Worm (Caenorhabditis elegans) whole organism, L4 larva: ENCODE data around the gene twk-3.

Source experiments
- D1046.2 ChIP-seq: fragments of 200-800 bp; sonication (Bioruptor generic); IDR thresholded peaks from 2 replicates; pipeline ENCODE4 v1.3.6; 2022; ENCODE audit warnings: missing genetic modification characterization, missing compliant biosample characterization
- F10B5.3 ChIP-seq: sonication (generic microtip); optimal IDR thresholded peaks from 2 replicates; lab custom pipeline; 2016; ENCODE audit warnings: mild to moderate bottlenecking, missing genetic modification characterization, missing compliant biosample characterization
- F37D6.2 ChIP-seq: sonication (generic microtip); optimal IDR thresholded peaks from 2 replicates; lab custom pipeline; 2016; ENCODE audit warnings: mild to moderate bottlenecking, missing genetic modification characterization, missing compliant biosample characterization
- F44E2.7 ChIP-seq: fragments of 200-800 bp; sonication (Bioruptor generic); IDR thresholded peaks from 2 replicates; pipeline ENCODE4 v2.1.2; 2022; ENCODE audit warnings: missing genetic modification characterization, missing compliant biosample characterization
- F49E8.2 ChIP-seq: sonication (generic microtip); optimal IDR thresholded peaks from 2 replicates; lab custom pipeline; 2016; ENCODE audit warnings: missing compliant biosample characterization, mild to moderate bottlenecking, missing genetic modification characterization, borderline replicate concordance
- R02D3.7 ChIP-seq: fragments of 150-350 bp; sonication (generic microtip); optimal IDR thresholded peaks from 3 replicates; lab custom pipeline; 2014; ENCODE audit warnings: missing biosample characterization, missing genetic modification characterization
- T20F7.1 ChIP-seq: fragments of 200-800 bp; sonication (Bioruptor generic); optimal IDR thresholded peaks from 2 replicates; lab custom pipeline; 2018; ENCODE audit warnings: mild to moderate bottlenecking, missing genetic modification characterization, missing compliant biosample characterization
- ZK546.5 ChIP-seq, 2 experiments: sonication (generic microtip); optimal IDR thresholded peaks; 2 replicates each; lab custom pipeline; 2017; ENCODE audit warnings: missing biosample characterization in 2 of 2, missing genetic modification characterization in 2 of 2
- aha-1 ChIP-seq: fragments of 150-350 bp; peaks from one replicate; lab custom pipeline; 2014; ENCODE audit warnings: missing biosample characterization, missing genetic modification characterization
- arid-1 ChIP-seq: fragments of 200-800 bp; sonication (Bioruptor generic); conservative IDR thresholded peaks from 2 replicates; pipeline ENCODE4 v1.3.6; 2022; ENCODE audit warnings: missing genetic modification reagents, missing genetic modification characterization, missing compliant biosample characterization
- attf-4 ChIP-seq: sonication (generic microtip); optimal IDR thresholded peaks from 3 replicates; lab custom pipeline; 2017; ENCODE audit warnings: missing biosample characterization, missing genetic modification characterization
- ceh-20 ChIP-seq: fragments of 200-800 bp; sonication (Bioruptor generic); IDR thresholded peaks from 2 replicates; pipeline ENCODE4 v1.3.6; 2022; ENCODE audit warnings: missing genetic modification reagents, missing genetic modification characterization, missing compliant biosample characterization
- ceh-44 ChIP-seq: fragments of 200-800 bp; sonication (Bioruptor generic); IDR thresholded peaks from 2 replicates; pipeline ENCODE4 v1.3.6; 2022; ENCODE audit warnings: missing genetic modification reagents, missing genetic modification characterization, missing compliant biosample characterization
- ctbp-1 ChIP-seq: fragments of 200-800 bp; sonication (Bioruptor generic); IDR thresholded peaks from 2 replicates; pipeline ENCODE4 v1.3.6; 2022; ENCODE audit warnings: missing genetic modification reagents, missing genetic modification characterization, missing compliant biosample characterization
- daf-12 ChIP-seq: fragments of 150-350 bp; optimal IDR thresholded peaks from 2 replicates; lab custom pipeline; 2014; ENCODE audit warnings: missing biosample characterization, missing genetic modification reagents, missing genetic modification characterization
- daf-16 ChIP-seq, 3 experiments: sonication (generic microtip); optimal IDR thresholded peaks; 2 replicates each; lab custom pipeline; 2016 to 2017; ENCODE audit warnings: missing genetic modification characterization in 3 of 3, missing genetic modification reagents in 3 of 3, mild to moderate bottlenecking in 2 of 3, missing compliant biosample characterization in 2 of 3, missing biosample characterization in 1 of 3, moderate library complexity in 1 of 3
- daf-19 ChIP-seq: fragments of 200-800 bp; sonication (Bioruptor generic); conservative IDR thresholded peaks from 2 replicates; pipeline ENCODE4 v1.3.6; 2022; ENCODE audit warnings: missing genetic modification characterization, missing compliant biosample characterization
- daf-8 ChIP-seq: fragments of 200-800 bp; sonication (Bioruptor generic); IDR thresholded peaks from 2 replicates; pipeline ENCODE4 v1.3.6; 2022; ENCODE audit warnings: missing genetic modification characterization, missing compliant biosample characterization
- dpl-1 ChIP-seq: fragments of 150-350 bp; optimal IDR thresholded peaks from 2 replicates; lab custom pipeline; 2014; ENCODE audit warnings: missing biosample characterization, missing genetic modification reagents, missing genetic modification characterization
- egl-43 ChIP-seq: fragments of 200-800 bp; sonication (Bioruptor generic); IDR thresholded peaks from 2 replicates; pipeline ENCODE4 v1.3.6; 2022; ENCODE audit warnings: missing genetic modification reagents, missing genetic modification characterization, missing compliant biosample characterization
- fkh-10 ChIP-seq: fragments of 150-350 bp; optimal IDR thresholded peaks from 2 replicates; lab custom pipeline; 2014; ENCODE audit warnings: missing biosample characterization, missing genetic modification reagents, missing genetic modification characterization
- fos-1 ChIP-seq: fragments of 150-350 bp; optimal IDR thresholded peaks from 2 replicates; lab custom pipeline; 2014; ENCODE audit warnings: missing biosample characterization, missing genetic modification characterization
- gei-8 ChIP-seq: fragments of 200-800 bp; sonication (Bioruptor generic); optimal IDR thresholded peaks from 2 replicates; lab custom pipeline; 2018; ENCODE audit warnings: mild to moderate bottlenecking, missing genetic modification characterization, missing compliant biosample characterization
- hlh-11 ChIP-seq: fragments of 200-800 bp; sonication (Bioruptor generic); optimal IDR thresholded peaks from 2 replicates; lab custom pipeline; 2018; ENCODE audit warnings: mild to moderate bottlenecking, missing genetic modification characterization, missing compliant biosample characterization
- hlh-30 ChIP-seq: sonication (generic microtip); optimal IDR thresholded peaks from 2 replicates; lab custom pipeline; 2017; ENCODE audit warnings: antibody characterized with exemption, mild to moderate bottlenecking, missing genetic modification characterization, missing compliant biosample characterization; ENCODE audit not compliant: insufficient read depth
- hmg-1.1 ChIP-seq: fragments of 200-800 bp; sonication (Bioruptor generic); IDR thresholded peaks from 2 replicates; pipeline ENCODE4 v1.3.6; 2022; ENCODE audit warnings: missing genetic modification reagents, missing genetic modification characterization, missing compliant biosample characterization
- lin-13 ChIP-seq: fragments of 150-350 bp; optimal IDR thresholded peaks from 2 replicates; lab custom pipeline; 2014; ENCODE audit warnings: missing biosample characterization, missing genetic modification reagents, missing genetic modification characterization
- lin-15B ChIP-seq: fragments of 150-350 bp; sonication (generic microtip); optimal IDR thresholded peaks from 3 replicates; lab custom pipeline; 2014; ENCODE audit warnings: missing biosample characterization, missing genetic modification characterization
- lin-29 ChIP-seq: fragments of 200-800 bp; sonication (Bioruptor generic); IDR thresholded peaks from 2 replicates; pipeline ENCODE4 v1.3.6; 2022; ENCODE audit warnings: missing genetic modification reagents, missing genetic modification characterization, missing compliant biosample characterization
- lin-38 ChIP-seq: fragments of 200-800 bp; sonication (Bioruptor generic); IDR thresholded peaks from 2 replicates; pipeline ENCODE4 v1.3.6; 2022; ENCODE audit warnings: missing genetic modification reagents, missing genetic modification characterization, missing compliant biosample characterization
- madf-9 ChIP-seq: fragments of 200-800 bp; sonication (Bioruptor generic); conservative IDR thresholded peaks from 2 replicates; pipeline ENCODE4 v1.3.6; 2022; ENCODE audit warnings: missing genetic modification reagents, missing genetic modification characterization, missing compliant biosample characterization
- mdl-1 ChIP-seq, 2 experiments: fragments of 150-350 bp in 1 of 2; sonication (generic microtip) in 1 of 2; optimal IDR thresholded peaks; 2 replicates each; lab custom pipeline; 2014 to 2017; ENCODE audit warnings: missing biosample characterization in 2 of 2, missing genetic modification characterization in 2 of 2
- mxl-2 ChIP-seq: fragments of 200-800 bp; sonication (Bioruptor generic); conservative IDR thresholded peaks from 2 replicates; pipeline ENCODE4 v1.3.6; 2022; ENCODE audit warnings: missing genetic modification reagents, missing genetic modification characterization, missing compliant biosample characterization
- nhr-10 ChIP-seq: fragments of 150-350 bp; optimal IDR thresholded peaks from 2 replicates; lab custom pipeline; 2014; ENCODE audit warnings: missing biosample characterization, missing genetic modification characterization
- nhr-41 ChIP-seq: fragments of 200-800 bp; sonication (Bioruptor generic); IDR thresholded peaks from 2 replicates; pipeline ENCODE4 v1.3.6; 2022; ENCODE audit warnings: missing genetic modification reagents, missing genetic modification characterization, missing compliant biosample characterization
- nhr-42 ChIP-seq: fragments of 200-800 bp; sonication (Bioruptor generic); IDR thresholded peaks from 2 replicates; pipeline ENCODE4 v1.3.6; 2022; ENCODE audit warnings: missing genetic modification characterization, missing compliant biosample characterization
- pha-4 ChIP-seq, 2 experiments: fragments of 150-350 bp in 1 of 2; fragments of 200-800 bp in 1 of 2; sonication (Bioruptor generic) in 1 of 2; IDR thresholded peaks in 1 of 2; optimal IDR thresholded peaks in 1 of 2; 2 replicates each; pipeline versions ENCODE4 v1.3.6 to Lab custom; 2014 to 2022; ENCODE audit warnings: missing genetic modification characterization in 2 of 2, missing genetic modification reagents in 2 of 2, missing biosample characterization in 1 of 2, missing compliant biosample characterization in 1 of 2
- php-3 ChIP-seq: fragments of 200-800 bp; sonication (Bioruptor generic); IDR thresholded peaks from 2 replicates; pipeline ENCODE4 v1.3.6; 2022; ENCODE audit warnings: missing genetic modification reagents, missing genetic modification characterization, missing compliant biosample characterization
- skn-1 ChIP-seq: fragments of 150-350 bp; optimal IDR thresholded peaks from 2 replicates; lab custom pipeline; 2014; ENCODE audit warnings: missing biosample characterization, missing genetic modification characterization
- snpc-1.2 ChIP-seq: fragments of 200-800 bp; sonication (Bioruptor generic); IDR thresholded peaks from 2 replicates; pipeline ENCODE4 v1.3.6; 2022; ENCODE audit warnings: missing genetic modification reagents, missing genetic modification characterization, missing compliant biosample characterization
- spr-1 ChIP-seq: sonication (generic microtip); optimal IDR thresholded peaks from 2 replicates; lab custom pipeline; 2016; ENCODE audit warnings: mild to moderate bottlenecking, missing genetic modification characterization, missing compliant biosample characterization
- spr-3 ChIP-seq: fragments of 200-800 bp; sonication (Bioruptor generic); optimal IDR thresholded peaks from 2 replicates; lab custom pipeline; 2018; ENCODE audit warnings: mild to moderate bottlenecking, missing genetic modification characterization, missing compliant biosample characterization
- unc-130 ChIP-seq: sonication (generic microtip); optimal IDR thresholded peaks from 2 replicates; lab custom pipeline; 2016; ENCODE audit warnings: missing genetic modification reagents, missing genetic modification characterization, missing compliant biosample characterization
- unc-62 ChIP-seq, 3 experiments: fragments of 150-350 bp in 1 of 3; sonication (generic microtip); optimal IDR thresholded peaks in 2 of 3; peaks in 1 of 3; 1 replicate in 1 of 3; 2 replicates in 2 of 3; lab custom pipeline; 2014 to 2017; ENCODE audit warnings: missing biosample characterization in 3 of 3, missing genetic modification characterization in 3 of 3, missing genetic modification reagents in 3 of 3, missing genotype in 1 of 3
- zag-1 ChIP-seq: fragments of 150-350 bp; optimal IDR thresholded peaks from 2 replicates; lab custom pipeline; 2014; ENCODE audit warnings: missing biosample characterization, missing genetic modification characterization
- zfp-2 ChIP-seq: sonication (generic microtip); optimal IDR thresholded peaks from 2 replicates; lab custom pipeline; 2016; ENCODE audit warnings: mild to moderate bottlenecking, missing genetic modification characterization, missing compliant biosample characterization
- zip-11 ChIP-seq: fragments of 200-800 bp; sonication (Bioruptor generic); IDR thresholded peaks from 2 replicates; pipeline ENCODE4 v1.3.6; 2022; ENCODE audit warnings: missing genetic modification characterization, missing compliant biosample characterization
- zip-2 ChIP-seq: fragments of 150-350 bp; optimal IDR thresholded peaks from 2 replicates; lab custom pipeline; 2014; ENCODE audit warnings: missing biosample characterization, missing genetic modification characterization
- ztf-7 ChIP-seq: fragments of 150-350 bp; optimal IDR thresholded peaks from 2 replicates; lab custom pipeline; 2014; ENCODE audit warnings: missing biosample characterization, missing genetic modification characterization

twk-3 gene

ce11 chrII:8185016-8185493 lies 27.5 kb downstream of the twk-3 start, which contains the start of the genes mig-5 and cct-1:
Gene mig-5, minus strand, starts transcription at chrII:8185023.
Gene cct-1, plus strand, starts transcription at chrII:8185443.
- TF ChIP-seq F10B5.3 (tag; lab: Kevin White, UChicago): peak; percentile 85
- TF ChIP-seq nhr-42 (GFP tag; lab: Robert Waterston, UW): peak; percentile 78; the same call in 1 of the 2 replicates
- no peak for TF ChIP-seq D1046.2 (GFP tag; lab: Robert Waterston, UW)
- peak; percentile 97 for TF ChIP-seq fkh-10 (GFP tag; lab: Kevin White, UChicago)
- no peak for TF ChIP-seq madf-9
- TF ChIP-seq pha-4 (GFP tag; IDR thresholded peaks at IDR 0.05; lab: Robert Waterston, UW): peak; percentile 87
- TF ChIP-seq pha-4 (tag; optimal IDR thresholded peaks at IDR 0.05; lab: Kevin White, UChicago): peak; percentile 88
- peak; percentile 53; the same call in 1 of the 2 replicates for TF ChIP-seq ceh-44
- TF ChIP-seq hmg-1.1 (GFP tag; lab: Robert Waterston, UW): peak; percentile 98
- TF ChIP-seq snpc-1.2: no peak
- no peak for TF ChIP-seq daf-8
- no peak for TF ChIP-seq F49E8.2 (tag; lab: Kevin White, UChicago)
- TF ChIP-seq unc-130 (GFP tag; lab: Kevin White, UChicago): peak; percentile 65
- TF ChIP-seq mdl-1 (tag; optimal IDR thresholded peaks at IDR 0.05; lab: Kevin White, UChicago): peak; percentile 51 to 75
- peak; percentile 87 for TF ChIP-seq ztf-7 (tag; lab: Kevin White, UChicago)
- peak; percentile 94 for TF ChIP-seq hlh-11 (tag; lab: Kevin White, UChicago)
- TF ChIP-seq lin-29 (GFP tag; lab: Robert Waterston, UW): peak; percentile 73
- peak; percentile 57; the same call in 1 of the 2 replicates for TF ChIP-seq mxl-2 (GFP tag; lab: Robert Waterston, UW)
- peak; percentile 91 for TF ChIP-seq spr-1 (tag; lab: Kevin White, UChicago)
- no peak for TF ChIP-seq skn-1
- TF ChIP-seq zip-2 (tag; lab: Kevin White, UChicago): peak; percentile 81
- peak; percentile 78 for TF ChIP-seq spr-3 (GFP tag; lab: Kevin White, UChicago)
- TF ChIP-seq zag-1 (tag; lab: Kevin White, UChicago): peak; percentile 87
- peak; percentile 88 for TF ChIP-seq F37D6.2 (tag; lab: Kevin White, UChicago)
- TF ChIP-seq fos-1 (tag; lab: Kevin White, UChicago): peak; percentile 9
- peak; percentile 90 for TF ChIP-seq lin-15B (tag; lab: Kevin White, UChicago)
- peak; percentile 93 for TF ChIP-seq ctbp-1
- TF ChIP-seq T20F7.1 (GFP tag; lab: Kevin White, UChicago): peak; percentile 93
- no peak for TF ChIP-seq nhr-41
- no peak for TF ChIP-seq daf-19
- peak; percentile 90 for TF ChIP-seq hlh-30 (tag; lab: Kevin White, UChicago)
- TF ChIP-seq attf-4 (tag; lab: Kevin White, UChicago): no peak
- peak; percentile 96 for TF ChIP-seq php-3 (GFP tag; lab: Robert Waterston, UW)
- peak; percentile 88 for TF ChIP-seq nhr-10 (tag; lab: Kevin White, UChicago)
- TF ChIP-seq R02D3.7 (tag; lab: Kevin White, UChicago): no peak
- TF ChIP-seq gei-8 (GFP tag; lab: Kevin White, UChicago): no peak
- no peak for TF ChIP-seq daf-12 (tag; lab: Kevin White, UChicago)
- peak; percentile 93 for TF ChIP-seq arid-1 (GFP tag; lab: Robert Waterston, UW)
- TF ChIP-seq daf-16 (GFP tag; optimal IDR thresholded peaks at IDR 0.05; lab: Kevin White, UChicago): peak; percentile 61 to 87
- TF ChIP-seq daf-16 (tag; optimal IDR thresholded peaks at IDR 0.05; lab: Kevin White, UChicago): peak; percentile 84
- TF ChIP-seq ZK546.5 (tag; optimal IDR thresholded peaks at IDR 0.05; lab: Kevin White, UChicago): peak in 1 of 2 experiments; percentile 82
- TF ChIP-seq egl-43: peak; percentile 66
- no peak for TF ChIP-seq F44E2.7 (GFP tag; lab: Robert Waterston, UW)
- TF ChIP-seq lin-13 (GFP tag; lab: Kevin White, UChicago): peak; percentile 87
- TF ChIP-seq aha-1: peak; percentile 85
- TF ChIP-seq unc-62 (GFP tag; optimal IDR thresholded peaks at IDR 0.05 in 1 of 2; lab: Kevin White, UChicago): peak in 1 of 2 experiments; percentile 98
- no peak for TF ChIP-seq unc-62 (tag; optimal IDR thresholded peaks at IDR 0.05; lab: Kevin White, UChicago)
- TF ChIP-seq zip-11 (GFP tag; lab: Robert Waterston, UW): no peak
- peak; percentile 100 for TF ChIP-seq lin-38 (GFP tag; lab: Robert Waterston, UW)
- TF ChIP-seq dpl-1 (GFP tag; lab: Kevin White, UChicago): peak; percentile 91
- peak; percentile 92 for TF ChIP-seq ceh-20 (GFP tag; lab: Robert Waterston, UW)
- TF ChIP-seq zfp-2 (tag; lab: Kevin White, UChicago): peak; percentile 78
